Worm (Caenorhabditis elegans) whole organism, L4/young adult: ENCODE data around the gene F54D8.6.

Source experiments
- W03F9.2 ChIP-seq: fragments of 150-350 bp; optimal IDR thresholded peaks from 2 replicates; lab custom pipeline; 2014; ENCODE audit warnings: missing biosample characterization, missing genetic modification characterization
- dao-5 ChIP-seq: sonication (generic microtip); optimal IDR thresholded peaks from 2 replicates; lab custom pipeline; 2016; ENCODE audit warnings: missing genotype, missing genetic modification characterization, moderate library complexity, missing compliant biosample characterization
- him-1 ChIP-seq: sonication (generic microtip); optimal IDR thresholded peaks from 2 replicates; lab custom pipeline; 2016; ENCODE audit warnings: missing genotype, missing genetic modification reagents, missing genetic modification characterization, missing compliant biosample characterization

F54D8.6 gene

ce11 chrIII:5140559-5140958, 37.8 kb downstream of the F54D8.6 start:
- no peak for TF ChIP-seq dao-5 (tag; lab: Kevin White, UChicago)
- no peak for TF ChIP-seq W03F9.2 (tag; lab: Kevin White, UChicago)
- TF ChIP-seq him-1 = no peak

ce11 chrIII:5141935-5142334, 39.1 kb downstream of the F54D8.6 start:
- no peak for TF ChIP-seq dao-5 (tag; lab: Kevin White, UChicago)
- no peak for TF ChIP-seq W03F9.2 (tag; lab: Kevin White, UChicago)
- no peak for TF ChIP-seq him-1

ce11 chrIII:5143520-5143919, 40.7 kb downstream of the F54D8.6 start:
- TF ChIP-seq him-1 = no peak
- no peak for TF ChIP-seq dao-5 (tag; lab: Kevin White, UChicago)
- TF ChIP-seq W03F9.2 (tag; lab: Kevin White, UChicago) = no peak

DNA sequence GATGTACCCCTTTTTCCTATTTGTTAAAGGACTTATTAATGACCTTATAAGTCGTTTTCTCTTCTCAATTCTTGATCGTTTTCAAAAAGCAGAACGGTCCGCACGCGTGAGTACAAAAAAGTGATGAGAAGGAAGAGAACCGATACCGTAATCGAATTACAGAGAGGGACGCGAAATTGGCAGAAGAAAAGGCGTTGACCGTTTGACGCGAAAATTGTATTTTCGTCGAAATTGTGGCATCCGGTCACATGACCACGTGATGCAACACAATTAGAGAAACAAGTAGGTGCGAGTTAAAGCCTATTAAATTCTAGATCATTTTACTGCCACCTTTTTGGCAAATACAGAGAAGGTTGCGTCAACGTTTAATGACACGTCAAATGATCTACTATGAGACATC, 41.4 kb downstream of the F54D8.6 start:
- TF ChIP-seq him-1 = no peak
- no peak for TF ChIP-seq W03F9.2 (tag; lab: Kevin White, UChicago)
- no peak for TF ChIP-seq dao-5 (tag; lab: Kevin White, UChicago)

ce11 chrIII:5145874-5146273, 43.1 kb downstream of the F54D8.6 start:
- TF ChIP-seq dao-5 (tag; lab: Kevin White, UChicago) (no peak), him-1 (no peak), W03F9.2 (tag; lab: Kevin White, UChicago) (no peak)

- TF ChIP-seq W03F9.2 (tag; lab: Kevin White, UChicago) (no peak), dao-5 (tag; lab: Kevin White, UChicago) (no peak), him-1 (no peak)
Observed at ce11 chrIII:5146749-5147148, 44.0 kb downstream of the F54D8.6 start.

ce11 chrIII:5147445-5147844, 44.7 kb downstream of the F54D8.6 start:
- TF ChIP-seq dao-5 (tag; lab: Kevin White, UChicago) (no peak), W03F9.2 (tag; lab: Kevin White, UChicago) (no peak), him-1 (no peak)

DNA sequence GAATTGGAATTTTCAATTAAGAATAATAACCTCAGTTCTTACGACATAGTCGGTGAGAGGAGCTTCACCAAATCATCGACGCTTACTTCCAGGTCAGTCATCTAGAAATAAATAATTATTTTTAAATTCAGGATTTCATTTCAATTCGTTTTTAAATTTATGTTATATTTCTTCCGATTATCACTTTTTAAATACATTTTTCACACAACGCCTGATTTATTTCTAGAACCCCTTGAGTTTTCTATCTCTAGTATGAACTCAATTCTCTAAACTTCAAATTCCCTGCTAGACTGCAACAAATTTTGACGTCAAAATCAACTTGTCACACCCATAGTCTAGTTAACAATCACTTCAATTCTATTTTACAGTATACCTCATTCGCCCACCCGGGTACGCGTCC, 46.7 kb downstream of the F54D8.6 start, which contains the start of gene Y54H5A.2:
Y54H5A.2 (minus strand) TSS at position 101 of the 400 bp plus-strand sequence.
- no peak for TF ChIP-seq him-1
- TF ChIP-seq dao-5 (tag; lab: Kevin White, UChicago) = no peak
- TF ChIP-seq W03F9.2 (tag; lab: Kevin White, UChicago) = no peak

DNA sequence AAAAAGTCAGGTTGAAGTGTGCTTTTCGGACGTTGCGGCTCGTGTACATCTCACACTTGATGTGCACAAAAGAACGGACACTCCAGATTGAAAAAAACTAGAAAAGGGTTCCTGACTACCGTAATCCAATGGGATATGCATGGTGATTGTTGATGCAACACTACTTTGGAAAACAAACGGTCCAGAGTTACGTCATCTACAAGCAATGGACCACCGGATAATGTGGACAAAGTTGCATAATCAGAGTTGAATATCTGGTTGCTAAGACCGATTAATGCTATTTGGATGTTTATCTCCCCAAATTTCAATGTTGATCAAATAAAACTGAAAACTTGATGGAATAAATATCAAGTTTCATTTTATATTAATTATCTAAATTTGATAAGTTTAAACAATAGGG, 47.2 kb downstream of the F54D8.6 start:
- TF ChIP-seq W03F9.2 (tag; lab: Kevin White, UChicago) (no peak), him-1 (no peak), dao-5 (tag; lab: Kevin White, UChicago) (no peak)

- TF ChIP-seq W03F9.2 (tag; lab: Kevin White, UChicago) (no peak), him-1 (no peak), dao-5 (tag; lab: Kevin White, UChicago) (no peak)
Observed at ce11 chrIII:5150980-5151379, 48.2 kb downstream of the F54D8.6 start.

- no peak for TF ChIP-seq him-1
- peak; percentile 77 for TF ChIP-seq W03F9.2 (tag; lab: Kevin White, UChicago)
Observed at ce11 chrIII:5153137-5153536, 50.4 kb downstream of the F54D8.6 start, which contains the start of the genes rbm-42 and grwd-1. TSS of gene rbm-42 (minus strand) at chrIII:5153229. TSS of gene grwd-1 (plus strand) at chrIII:5153464.

ce11 chrIII:5155393-5155792, 52.6 kb downstream of the F54D8.6 start:
- TF ChIP-seq dao-5 (tag; lab: Kevin White, UChicago) = no peak
- TF ChIP-seq W03F9.2 (tag; lab: Kevin White, UChicago) = no peak
- no peak for TF ChIP-seq him-1
